Worm (Caenorhabditis elegans): ENCODE data around the gene abts-4.

ce11 chrX:6718595-6718994 is 42.9 kb downstream of the abts-4 start, which contains the start of gene smf-2:
- TF ChIP-seq him-1 (tag; optimal IDR thresholded peaks at IDR 0.05) (no peak), W03F9.2 (tag; optimal IDR thresholded peaks at IDR 0.05) (no peak), dao-5 (tag; optimal IDR thresholded peaks at IDR 0.05) (no peak)

Measured in whole organism, L4/young adult.